Worm (Caenorhabditis elegans) whole organism, mixed stage, embryonic: Measurements from ENCODE around the gene daf-22.

Experiments
- blmp-1 ChIP-seq: fragments of 150-350 bp; optimal IDR thresholded peaks from 2 replicates; lab custom pipeline; 2014; ENCODE audit warnings: missing biosample characterization, missing genetic modification characterization
- ceh-39 ChIP-seq: fragments of 150-350 bp; optimal IDR thresholded peaks from 2 replicates; lab custom pipeline; 2014; ENCODE audit warnings: missing biosample characterization, missing genetic modification characterization
- ceh-43 ChIP-seq: fragments of 200-800 bp; sonication (Bioruptor generic); optimal IDR thresholded peaks from 2 replicates; lab custom pipeline; 2018; ENCODE audit warnings: mild to moderate bottlenecking, missing genetic modification characterization, moderate library complexity, missing compliant biosample characterization
- ceh-83 ChIP-seq: fragments of 200-800 bp; sonication (Bioruptor generic); optimal IDR thresholded peaks from 2 replicates; lab custom pipeline; 2018; ENCODE audit warnings: mild to moderate bottlenecking, missing genetic modification characterization, missing compliant biosample characterization
- cnd-1 ChIP-seq: fragments of 200-800 bp; sonication (Bioruptor generic); optimal IDR thresholded peaks from 2 replicates; lab custom pipeline; 2018; ENCODE audit warnings: mild to moderate bottlenecking, missing genetic modification characterization, missing compliant biosample characterization
- drap-1 ChIP-seq: fragments of 200-800 bp; sonication (Bioruptor generic); optimal IDR thresholded peaks from 3 replicates; lab custom pipeline; 2018; ENCODE audit warnings: mild to moderate bottlenecking, missing genetic modification characterization, missing compliant biosample characterization
- elt-1 ChIP-seq: sonication (generic microtip); optimal IDR thresholded peaks from 2 replicates; lab custom pipeline; 2017; ENCODE audit warnings: missing genetic modification characterization, mild to moderate bottlenecking, missing compliant biosample characterization, antibody characterized with exemption, moderate library complexity, borderline replicate concordance; ENCODE audit not compliant: insufficient read depth
- elt-3 ChIP-seq: fragments of 150-350 bp; optimal IDR thresholded peaks from 2 replicates; lab custom pipeline; 2014; ENCODE audit warnings: missing biosample characterization, missing genetic modification characterization
- flh-1 ChIP-seq: fragments of 200-800 bp; sonication (Bioruptor generic); optimal IDR thresholded peaks from 2 replicates; lab custom pipeline; 2018; ENCODE audit warnings: mild to moderate bottlenecking, missing genetic modification characterization, moderate library complexity, missing compliant biosample characterization
- ham-2 ChIP-seq: fragments of 200-800 bp; sonication (Bioruptor generic); optimal IDR thresholded peaks from 2 replicates; lab custom pipeline; 2018; ENCODE audit warnings: mild to moderate bottlenecking, missing genetic modification characterization, missing compliant biosample characterization
- hlh-1 ChIP-seq: fragments of 150-350 bp; optimal IDR thresholded peaks from 2 replicates; lab custom pipeline; 2014; ENCODE audit warnings: missing biosample characterization, missing genetic modification reagents, missing genetic modification characterization
- lsy-2 ChIP-seq: fragments of 150-350 bp; optimal IDR thresholded peaks from 2 replicates; lab custom pipeline; 2014; ENCODE audit warnings: missing biosample characterization, missing genetic modification characterization
- mab-5 ChIP-seq: fragments of 150-350 bp; optimal IDR thresholded peaks from 2 replicates; lab custom pipeline; 2014; ENCODE audit warnings: missing biosample characterization, missing genetic modification characterization
- mls-2 ChIP-seq: sonication (generic microtip); optimal IDR thresholded peaks from 2 replicates; lab custom pipeline; 2016; ENCODE audit warnings: mild to moderate bottlenecking, missing genetic modification characterization, moderate library complexity, missing compliant biosample characterization
- nhr-12 ChIP-seq: fragments of 150-350 bp; optimal IDR thresholded peaks from 2 replicates; lab custom pipeline; 2014; ENCODE audit warnings: missing biosample characterization, missing genetic modification characterization
- nhr-2 ChIP-seq: fragments of 150-350 bp; optimal IDR thresholded peaks from 2 replicates; lab custom pipeline; 2014; ENCODE audit warnings: missing biosample characterization, missing genetic modification characterization
- nhr-28 ChIP-seq: fragments of 150-350 bp; optimal IDR thresholded peaks from 2 replicates; lab custom pipeline; 2014; ENCODE audit warnings: missing biosample characterization, missing genetic modification characterization
- nhr-76 ChIP-seq: sonication (generic microtip); optimal IDR thresholded peaks from 2 replicates; lab custom pipeline; 2017; ENCODE audit warnings: missing biosample characterization, missing genetic modification characterization
- pha-4 ChIP-seq: fragments of 150-350 bp; optimal IDR thresholded peaks from 2 replicates; lab custom pipeline; 2018; ENCODE audit warnings: missing biosample characterization, missing genetic modification reagents, missing genetic modification characterization
- sem-2 ChIP-seq: fragments of 200-800 bp; sonication (Bioruptor generic); optimal IDR thresholded peaks from 2 replicates; lab custom pipeline; 2018; ENCODE audit warnings: mild to moderate bottlenecking, missing genetic modification characterization, missing compliant biosample characterization
- snpc-4 ChIP-seq: fragments of 150-350 bp; optimal IDR thresholded peaks from 2 replicates; lab custom pipeline; 2014; ENCODE audit warnings: missing biosample characterization, missing genetic modification characterization
- sptf-1 ChIP-seq: sonication (generic microtip); optimal IDR thresholded peaks from 2 replicates; lab custom pipeline; 2017; ENCODE audit warnings: mild to moderate bottlenecking, missing genetic modification characterization, moderate library complexity, missing compliant biosample characterization
- tbx-8 ChIP-seq: fragments of 200-800 bp; sonication (Bioruptor generic); optimal IDR thresholded peaks from 2 replicates; lab custom pipeline; 2018; ENCODE audit warnings: mild to moderate bottlenecking, missing genetic modification characterization, moderate library complexity, missing compliant biosample characterization
- unc-120 ChIP-seq: sonication (generic microtip); optimal IDR thresholded peaks from 2 replicates; lab custom pipeline; 2017; ENCODE audit warnings: missing genetic modification characterization, missing compliant biosample characterization; ENCODE audit not compliant: poor library complexity, severe bottlenecking
- unc-39 ChIP-seq: fragments of 150-350 bp; optimal IDR thresholded peaks from 2 replicates; lab custom pipeline; 2014; ENCODE audit warnings: missing biosample characterization, missing genetic modification characterization
- unc-62 ChIP-seq: fragments of 150-350 bp; optimal IDR thresholded peaks from 2 replicates; lab custom pipeline; 2014; ENCODE audit warnings: missing biosample characterization, missing genetic modification reagents, missing genetic modification characterization
- zip-8 ChIP-seq: fragments of 150-350 bp; optimal IDR thresholded peaks from 2 replicates; lab custom pipeline; 2014; ENCODE audit warnings: missing biosample characterization, missing genetic modification characterization
- ztf-11 ChIP-seq: fragments of 150-350 bp; optimal IDR thresholded peaks from 2 replicates; lab custom pipeline; 2014; ENCODE audit warnings: missing biosample characterization, missing genetic modification characterization

Gene daf-22

ce11 chrII:12425644-12426222, at the start of gene daf-22:
Gene daf-22 (minus strand): TSS chrII:12425694.
- TF ChIP-seq unc-62 (GFP tag; lab: Kevin White, UChicago) (no peak), elt-3 (tag; lab: Kevin White, UChicago) (no peak), ceh-39 (tag; lab: Kevin White, UChicago) (no peak), ham-2 (GFP tag; lab: Kevin White, UChicago) (no peak), blmp-1 (tag; lab: Kevin White, UChicago) (no peak), nhr-2 (tag; lab: Kevin White, UChicago) (no peak), zip-8 (tag; lab: Kevin White, UChicago) (no peak), hlh-1 (tag; lab: Kevin White, UChicago) (no peak), pha-4 (tag; lab: Kevin White, UChicago) (no peak), nhr-12 (no peak), ztf-11 (tag; lab: Kevin White, UChicago) (no peak), ceh-43 (no peak), unc-39 (tag; lab: Kevin White, UChicago) (no peak), cnd-1 (tag; lab: Kevin White, UChicago) (no peak), flh-1 (GFP tag; lab: Kevin White, UChicago) (no peak), snpc-4 (no peak), elt-1 (no peak), nhr-28 (tag; lab: Kevin White, UChicago) (no peak)

ce11 chrII:12473406-12473805, 47.9 kb upstream of the daf-22 start, which contains the start of gene srg-17:
Gene srg-17 (plus strand): TSS chrII:12473706.
- TF ChIP-seq elt-3 (tag; lab: Kevin White, UChicago) (no peak), elt-1 (no peak), unc-62 (GFP tag; lab: Kevin White, UChicago) (no peak), ceh-43 (no peak), nhr-76 (tag; lab: Kevin White, UChicago) (no peak), snpc-4 (no peak), ztf-11 (tag; lab: Kevin White, UChicago) (no peak), ceh-83 (no peak)

ce11 chrII:12471138-12471855, 45.8 kb upstream of the daf-22 start, which contains the start of the genes F15A4.5 and phat-8:
Gene F15A4.5 (minus strand): TSS chrII:12471238.
Gene phat-8 (plus strand): TSS chrII:12471805.
- TF ChIP-seq mls-2 (no peak), mab-5 (tag; lab: Kevin White, UChicago) (no peak), tbx-8 (no peak), sem-2 (GFP tag; lab: Kevin White, UChicago) (no peak)

DNA sequence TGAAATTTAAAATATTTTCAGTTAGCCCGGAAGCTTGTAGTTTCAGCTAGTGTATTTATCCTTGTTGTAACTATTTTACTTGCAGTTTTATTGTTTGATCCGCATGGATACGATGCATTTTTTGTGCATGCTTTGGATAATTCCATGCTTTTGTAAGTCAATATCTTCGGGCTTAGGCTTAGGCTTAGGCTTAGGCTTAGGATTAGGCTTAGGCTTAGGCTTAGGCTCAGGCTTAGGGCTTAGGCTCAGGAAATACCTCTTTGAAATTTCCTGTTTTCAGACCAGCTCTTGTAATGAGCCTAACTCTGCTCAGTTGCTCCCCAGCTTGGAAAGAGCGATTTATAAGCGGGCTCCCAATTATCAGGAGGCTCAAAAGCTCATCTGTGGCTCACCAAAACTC, 41.6 kb upstream of the daf-22 start, which contains the start of gene srg-16:
TSS of gene srg-16 (plus strand) at position 87 of the 400 bp plus-strand sequence.
- TF ChIP-seq ceh-43 = no peak
- TF ChIP-seq unc-120 (tag; lab: Kevin White, UChicago) = no peak
- no peak for TF ChIP-seq nhr-28 (tag; lab: Kevin White, UChicago)
- no peak for TF ChIP-seq lsy-2 (tag; lab: Kevin White, UChicago)

DNA sequence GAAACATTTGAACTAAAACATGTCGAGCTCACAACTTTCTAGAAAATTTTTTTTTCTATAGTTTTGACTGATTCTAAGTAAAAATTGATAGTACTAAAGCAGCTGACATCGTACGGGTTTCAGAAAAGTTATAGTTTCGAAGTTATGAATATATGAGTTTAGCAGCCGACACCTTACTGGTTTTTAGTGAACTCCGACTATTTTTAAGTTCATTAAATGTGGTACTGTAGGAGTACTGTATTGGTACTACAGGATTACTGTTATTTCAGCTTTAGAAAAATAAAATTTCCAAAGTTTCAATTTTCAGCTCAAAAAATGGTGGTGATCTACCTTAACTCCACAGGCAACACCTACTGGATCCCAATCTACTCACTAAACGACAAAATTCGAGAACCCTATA, 40.1 kb upstream of the daf-22 start, which contains the start of gene sre-37:
TSS of gene sre-37 (plus strand) at position 301 of the 400 bp plus-strand sequence.
- TF ChIP-seq elt-3 (tag; lab: Kevin White, UChicago) (no peak), sem-2 (GFP tag; lab: Kevin White, UChicago) (no peak), unc-62 (GFP tag; lab: Kevin White, UChicago) (no peak), ztf-11 (tag; lab: Kevin White, UChicago) (no peak), tbx-8 (no peak), nhr-28 (tag; lab: Kevin White, UChicago) (no peak), cnd-1 (tag; lab: Kevin White, UChicago) (no peak), mab-5 (tag; lab: Kevin White, UChicago) (no peak), drap-1 (GFP tag; lab: Kevin White, UChicago) (no peak), unc-39 (tag; lab: Kevin White, UChicago) (no peak), ceh-83 (no peak), nhr-12 (no peak), sptf-1 (tag; lab: Kevin White, UChicago) (no peak), nhr-76 (tag; lab: Kevin White, UChicago) (no peak)
